Fruit fly (Drosophila melanogaster) Kc167 (cell line): ENCODE data around the gene unc-4.

Experiments used
- Myc ChIP-seq: fragments of >200 bp; optimal IDR thresholded peaks from 2 replicates; lab custom pipeline; 2017; ENCODE audit warnings: missing external identifiers
- insv ChIP-seq: fragments of >200 bp; optimal IDR thresholded peaks from 3 replicates; lab custom pipeline; 2018; ENCODE audit warnings: missing external identifiers
- psq ChIP-seq: fragments of >200 bp; optimal IDR thresholded peaks from 2 replicates; lab custom pipeline; 2017; ENCODE audit warnings: missing external identifiers

dm6 chrX:17755158-17755557 lies 13.2 kb upstream of the unc-4 start:
- TF ChIP-seq Myc (lab: Kevin White, UChicago) (no peak), insv (no peak), psq (no peak)
